Worm (Caenorhabditis elegans) whole organism, L2 larva: ENCODE data around the gene srx-26.

Experiments used
- ceh-16 ChIP-seq: fragments of 150-350 bp; optimal IDR thresholded peaks from 2 replicates; lab custom pipeline; 2014; ENCODE audit warnings: missing biosample characterization, missing genetic modification characterization
- ceh-82 ChIP-seq: fragments of 150-350 bp; optimal IDR thresholded peaks from 2 replicates; lab custom pipeline; 2014; ENCODE audit warnings: missing biosample characterization, missing genetic modification characterization
- fos-1 ChIP-seq: fragments of 150-350 bp; optimal IDR thresholded peaks from 2 replicates; lab custom pipeline; 2014; ENCODE audit warnings: missing biosample characterization, missing genetic modification characterization
- nhr-11 ChIP-seq: fragments of 150-350 bp; optimal IDR thresholded peaks from 2 replicates; lab custom pipeline; 2014; ENCODE audit warnings: missing biosample characterization, missing genetic modification characterization
- nhr-21 ChIP-seq: fragments of 150-350 bp; optimal IDR thresholded peaks from 2 replicates; lab custom pipeline; 2014; ENCODE audit warnings: missing biosample characterization, missing genetic modification characterization
- nhr-6 ChIP-seq: fragments of 150-350 bp; optimal IDR thresholded peaks from 2 replicates; lab custom pipeline; 2014; ENCODE audit warnings: missing biosample characterization, missing genetic modification characterization
- sma-3 ChIP-seq: sonication (generic microtip); optimal IDR thresholded peaks from 2 replicates; lab custom pipeline; 2016; ENCODE audit warnings: missing genetic modification reagents, missing genetic modification characterization, missing compliant biosample characterization
- unc-55 ChIP-seq: fragments of 150-350 bp; sonication (generic microtip); optimal IDR thresholded peaks from 3 replicates; lab custom pipeline; 2014; ENCODE audit warnings: missing biosample characterization, missing genetic modification reagents, missing genetic modification characterization

ce11 chrV:2799172-2799869 lies 46.4 kb upstream of the srx-26 start:
- TF ChIP-seq nhr-11 (tag; lab: Kevin White, UChicago) (no peak), fos-1 (tag; lab: Kevin White, UChicago) (no peak), nhr-6 (tag; lab: Kevin White, UChicago) (no peak), nhr-21 (tag; lab: Kevin White, UChicago) (no peak), ceh-82 (no peak), unc-55 (GFP tag; lab: Kevin White, UChicago) (no peak), ceh-16 (tag; lab: Kevin White, UChicago) (no peak), sma-3 (GFP tag; lab: Kevin White, UChicago) (no peak)
